Worm (Caenorhabditis elegans) whole organism, midembryonic: Measurements from ENCODE around the gene Y60A3A.8.
"Not testable (repeated sequence)": the region's sequence is repeated elsewhere in the genome, so short reads cannot be mapped to it uniquely, and the experiment has no call there.

Source experiments
- T22C8.4 ChIP-seq: fragments of 200-800 bp; sonication (Bioruptor generic); IDR thresholded peaks from 2 replicates; pipeline ENCODE4 v1.3.6; 2022; ENCODE audit warnings: missing genetic modification characterization, missing compliant biosample characterization
- cog-1 ChIP-seq: sonication (generic microtip); optimal IDR thresholded peaks from 2 replicates; lab custom pipeline; 2016; ENCODE audit warnings: missing genetic modification characterization, missing compliant biosample characterization
- flt-1 ChIP-seq: fragments of 200-800 bp; sonication (Bioruptor generic); IDR thresholded peaks from 2 replicates; pipeline ENCODE4 v1.3.6; 2022; ENCODE audit warnings: missing genetic modification characterization, missing compliant biosample characterization
- klf-2 ChIP-seq: fragments of 200-800 bp; sonication (Bioruptor generic); conservative IDR thresholded peaks from 2 replicates; pipeline ENCODE4 v1.3.6; 2022; ENCODE audit warnings: missing genetic modification reagents, missing genetic modification characterization, missing compliant biosample characterization
- med-1 ChIP-seq: sonication (generic microtip); optimal IDR thresholded peaks from 2 replicates; lab custom pipeline; 2017; ENCODE audit warnings: missing genetic modification characterization, mild to moderate bottlenecking, missing compliant biosample characterization, antibody characterized with exemption, missing genetic modification reagents; ENCODE audit not compliant: insufficient read depth
- ref-1 ChIP-seq: fragments of 200-800 bp; sonication (Bioruptor generic); conservative IDR thresholded peaks from 2 replicates; pipeline ENCODE4 v1.3.6; 2022; ENCODE audit warnings: missing genetic modification reagents, missing genetic modification characterization, missing compliant biosample characterization
- tab-1 ChIP-seq: fragments of 200-800 bp; sonication (Bioruptor generic); IDR thresholded peaks from 2 replicates; pipeline ENCODE4 v1.3.6; 2022; ENCODE audit warnings: missing genetic modification characterization, missing compliant biosample characterization
- ztf-23 ChIP-seq: fragments of 200-800 bp; sonication (Bioruptor generic); IDR thresholded peaks from 2 replicates; pipeline ENCODE4 v1.3.6; 2022; ENCODE audit warnings: missing genetic modification reagents, missing genetic modification characterization, missing compliant biosample characterization
- ztf-29 ChIP-seq: fragments of 200-800 bp; sonication (Bioruptor generic); IDR thresholded peaks from 2 replicates; pipeline ENCODE4 v1.3.6; 2022; ENCODE audit warnings: missing genetic modification reagents, missing genetic modification characterization, missing compliant biosample characterization

The Y60A3A.8 gene

DNA sequence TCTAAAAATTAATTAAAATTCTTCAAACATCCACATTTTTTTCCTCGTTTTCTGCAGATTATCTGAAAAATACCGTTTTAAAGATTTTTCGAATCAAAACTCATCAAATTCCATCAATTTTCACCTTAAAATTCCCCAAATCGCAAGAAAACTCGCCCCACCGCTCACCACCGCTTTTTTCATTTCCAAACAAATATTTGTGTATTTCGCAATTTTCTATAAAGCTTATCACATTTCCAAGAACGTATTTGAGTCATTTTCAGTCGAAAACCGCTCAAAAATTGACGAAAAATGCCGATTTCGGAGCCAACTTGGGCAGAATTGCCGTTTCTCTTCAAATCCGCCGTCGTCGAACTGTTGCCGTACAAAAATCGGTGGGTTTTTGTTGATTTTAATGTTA, at the start of gene Y60A3A.8:
TSS of gene Y60A3A.8 (plus strand) at position 258 of the 400 bp plus-strand sequence.
- TF ChIP-seq ztf-23; cog-1 (tag; lab: Kevin White, UChicago); ztf-29: not testable (repeated sequence)

DNA sequence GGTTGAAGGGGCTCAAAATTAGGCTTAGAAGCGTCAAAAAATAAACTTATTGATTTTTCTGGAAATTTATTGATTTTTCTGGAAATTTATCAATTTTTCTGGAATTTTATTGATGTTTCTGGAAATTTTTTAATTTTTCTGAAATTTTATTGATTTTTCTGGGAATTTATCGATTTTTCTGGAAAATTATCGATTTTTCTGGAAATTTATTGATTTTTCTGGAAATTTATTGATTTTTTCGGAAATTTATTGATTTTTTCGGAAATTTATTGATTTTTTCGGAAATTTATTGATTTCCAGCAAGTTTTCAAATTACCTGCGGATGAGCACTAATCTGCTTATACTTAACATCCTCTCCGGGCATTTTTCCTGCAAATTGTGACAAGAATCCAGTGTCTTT, 48.0 kb upstream of the Y60A3A.8 start:
- TF ChIP-seq T22C8.4 (GFP tag; lab: Robert Waterston, UW) (peak; percentile 92), ztf-23 (no peak), ref-1 (no peak)

DNA sequence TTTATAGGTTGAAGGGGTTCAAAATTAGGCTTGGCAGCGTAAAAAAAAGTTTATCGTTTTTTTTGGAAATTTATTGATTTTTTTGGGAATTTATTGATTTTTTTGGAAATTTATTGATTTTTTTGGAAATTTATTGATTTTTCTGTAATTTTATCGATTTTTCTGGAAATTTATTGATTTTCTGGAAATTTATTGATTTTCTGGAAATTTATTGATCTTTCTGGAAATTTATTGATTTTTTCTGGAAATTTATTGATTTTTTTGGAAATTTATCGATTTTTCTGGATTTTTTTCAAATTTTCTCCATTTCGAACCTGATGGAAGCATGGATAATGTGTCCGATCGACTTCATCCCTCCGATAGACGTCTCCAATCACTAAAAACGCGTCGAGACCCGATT, 45.0 kb upstream of the Y60A3A.8 start:
- TF ChIP-seq T22C8.4 (GFP tag; lab: Robert Waterston, UW) (peak; percentile 98), ztf-23 (no peak)

DNA sequence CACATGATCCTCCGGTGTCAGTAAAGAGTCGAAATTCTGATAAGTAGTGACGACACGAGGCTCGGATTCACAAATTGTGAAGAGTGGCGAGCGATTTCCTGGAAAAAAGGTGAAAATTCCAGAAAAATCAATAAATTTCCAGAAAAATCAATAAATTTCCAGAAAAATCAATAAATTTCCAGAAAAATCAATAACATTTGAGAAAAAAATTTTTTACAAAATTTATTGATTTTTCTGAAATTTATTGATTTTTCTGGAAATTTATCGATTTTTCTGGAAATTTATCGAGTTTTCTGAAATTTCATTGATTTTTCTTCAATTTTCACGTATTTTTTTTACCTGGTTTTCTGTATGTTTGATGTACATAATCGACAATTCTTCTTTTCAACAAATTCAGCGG, 43.8 kb upstream of the Y60A3A.8 start:
- no peak for TF ChIP-seq ztf-29
- TF ChIP-seq klf-2 = no peak
- peak; percentile 90 for TF ChIP-seq T22C8.4 (GFP tag; lab: Robert Waterston, UW)

DNA sequence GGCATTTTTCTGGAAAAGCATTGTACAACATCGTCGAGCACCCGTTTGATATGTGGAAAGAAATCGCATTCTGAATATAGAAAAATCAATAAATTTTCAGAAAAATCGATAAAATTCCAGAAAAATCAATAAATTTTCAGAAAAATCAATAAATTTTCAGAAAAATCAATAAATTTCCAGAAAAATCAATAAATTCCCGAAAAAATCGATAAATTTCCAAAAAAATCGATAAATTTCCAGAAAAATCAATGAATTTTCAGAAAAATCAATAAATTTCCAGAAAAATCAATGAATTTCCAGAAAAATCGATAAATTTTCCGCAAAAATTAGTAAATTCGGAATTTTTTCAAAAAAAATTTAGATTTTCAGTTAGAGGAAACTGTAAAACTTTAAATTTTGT, 42.4 kb upstream of the Y60A3A.8 start, which contains the start of gene fars-2:
TSS of gene fars-2 (minus strand) at position 70 of the 400 bp plus-strand sequence.
- TF ChIP-seq T22C8.4 (GFP tag; lab: Robert Waterston, UW) (peak; percentile 92), ztf-29 (no peak)

DNA sequence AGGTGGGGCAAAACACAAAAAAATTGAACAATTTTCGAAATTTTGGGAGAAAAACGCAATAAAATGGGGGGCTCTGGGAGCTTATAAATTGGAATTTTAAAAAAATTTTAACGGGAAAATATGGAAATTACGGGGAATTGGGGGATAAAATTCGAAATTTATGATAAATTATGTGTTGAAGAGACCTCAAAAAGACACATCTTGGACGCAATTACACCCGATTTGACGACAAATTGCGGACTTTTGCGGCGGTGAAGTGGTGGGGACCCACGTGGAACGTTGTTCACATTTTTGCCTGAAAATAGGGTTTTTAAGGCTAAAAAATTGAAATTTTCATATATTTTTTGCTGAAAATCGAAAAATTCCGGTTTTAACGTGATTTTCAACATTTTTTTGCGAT, 40.9 kb upstream of the Y60A3A.8 start:
- no peak for TF ChIP-seq ref-1
- TF ChIP-seq T22C8.4 (GFP tag; lab: Robert Waterston, UW) = no peak
- no peak for TF ChIP-seq klf-2
- no peak for TF ChIP-seq ztf-23
- TF ChIP-seq tab-1 = no peak
- TF ChIP-seq med-1 (GFP tag; lab: Kevin White, UChicago) = no peak

DNA sequence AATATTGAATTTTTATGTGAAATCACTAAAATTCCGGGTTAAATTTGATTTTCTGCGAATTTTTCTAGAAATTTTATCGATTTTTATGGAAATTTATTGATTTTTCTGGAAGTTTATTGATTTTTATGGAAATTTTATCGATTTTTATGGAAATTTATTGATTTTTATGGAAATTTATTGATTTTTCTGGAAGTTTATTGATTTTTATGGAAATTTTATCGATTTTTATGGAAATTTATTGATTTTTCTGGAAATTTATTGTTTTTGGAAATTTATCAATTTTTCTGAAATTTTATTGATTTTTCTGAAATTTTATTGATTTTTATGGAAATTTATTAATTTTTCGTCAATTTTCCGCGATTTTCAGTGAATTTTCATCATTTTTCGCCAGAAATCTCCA, 40.3 kb upstream of the Y60A3A.8 start:
- peak; percentile 90 for TF ChIP-seq T22C8.4 (GFP tag; lab: Robert Waterston, UW)

DNA sequence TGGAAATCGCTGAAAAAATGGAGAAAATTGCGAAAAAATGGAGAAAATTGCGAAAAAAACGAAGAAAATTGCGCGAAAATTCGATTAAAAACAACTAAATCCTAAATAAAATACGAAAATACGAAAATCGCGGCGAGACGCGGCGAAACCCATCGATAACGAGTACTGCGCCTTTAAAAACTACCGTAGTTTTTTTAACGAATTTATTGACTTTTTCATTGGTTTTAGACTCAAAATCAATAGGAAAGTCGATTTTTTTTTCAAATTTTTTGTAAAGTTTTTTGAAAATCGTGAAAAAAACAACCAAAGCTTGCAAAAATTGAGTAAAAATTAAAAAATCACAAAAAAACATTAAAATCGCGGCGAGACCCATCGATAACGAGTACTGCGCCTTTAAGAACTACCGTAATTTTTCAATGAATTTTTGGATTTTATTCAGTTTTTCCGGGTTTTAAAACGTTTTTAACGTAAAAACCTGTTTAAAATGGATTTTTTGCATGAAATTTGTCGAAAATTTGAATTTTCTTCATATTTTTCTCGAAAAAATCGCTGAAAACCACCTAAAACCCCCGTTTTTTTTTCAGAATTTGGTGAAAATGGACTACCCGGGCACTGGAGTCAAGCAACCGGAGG, 33.7 kb upstream of the Y60A3A.8 start, which contains the start of the genes chk-2 and Y60A3A.19:
TSS of gene chk-2 (minus strand) at position 51 of the 633 bp plus-strand sequence.
TSS of gene Y60A3A.19 (plus strand) at position 583 of the 633 bp plus-strand sequence.
- TF ChIP-seq ref-1 (no peak), tab-1 (no peak), klf-2 (no peak), med-1 (GFP tag; lab: Kevin White, UChicago) (no peak), ztf-29 (no peak), T22C8.4 (GFP tag; lab: Robert Waterston, UW) (no peak), flt-1 (GFP tag; lab: Robert Waterston, UW) (no peak), cog-1 (tag; lab: Kevin White, UChicago) (no peak), ztf-23 (no peak)

DNA sequence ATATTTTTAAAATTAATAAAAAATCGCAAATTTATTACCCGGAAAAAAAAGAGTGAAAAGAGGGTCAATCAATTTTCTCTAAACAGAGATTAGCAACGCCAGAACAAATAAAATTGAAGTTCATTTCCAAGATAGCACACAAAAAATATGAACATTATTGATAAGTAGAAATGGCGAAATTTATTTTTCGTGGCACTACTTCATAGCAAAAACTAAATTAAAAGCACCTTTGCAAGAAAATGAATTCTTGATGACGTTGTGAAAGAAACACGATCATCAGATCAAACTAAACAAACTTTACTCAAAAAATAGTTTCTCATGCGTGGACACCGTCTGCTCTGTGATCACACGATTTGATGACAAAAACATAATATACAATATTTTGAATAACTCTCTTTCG, 27.2 kb upstream of the Y60A3A.8 start, which contains the start of gene Y60A3A.16:
TSS of gene Y60A3A.16 (minus strand) at position 101 of the 400 bp plus-strand sequence.
- TF ChIP-seq cog-1 (tag; lab: Kevin White, UChicago) (no peak), flt-1 (GFP tag; lab: Robert Waterston, UW) (no peak), ztf-29 (no peak), ref-1 (no peak), tab-1 (no peak), med-1 (GFP tag; lab: Kevin White, UChicago) (no peak)

DNA sequence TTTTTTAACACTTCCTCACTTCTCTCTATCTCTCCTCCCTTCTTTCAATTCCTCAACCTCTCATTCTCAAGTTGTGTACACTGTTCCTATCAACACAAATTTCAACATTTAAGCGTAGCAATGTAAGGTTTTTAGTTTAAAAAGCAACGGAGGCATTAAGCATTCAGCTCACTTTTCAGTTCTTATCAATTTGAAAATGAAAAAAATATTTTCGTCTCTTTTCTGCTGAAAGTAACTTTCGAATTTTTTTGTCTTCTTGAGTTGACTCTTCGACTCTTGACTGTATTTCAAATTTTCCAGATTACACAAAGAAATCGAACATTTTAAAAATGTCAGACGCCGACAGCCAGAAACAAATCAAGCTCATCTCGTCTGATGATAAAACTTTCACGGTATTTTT, 25.9 kb upstream of the Y60A3A.8 start, which contains the start of gene skr-4:
TSS of gene skr-4 (plus strand) at position 301 of the 400 bp plus-strand sequence.
- TF ChIP-seq ztf-29 = no peak
- no peak for TF ChIP-seq med-1 (GFP tag; lab: Kevin White, UChicago)
- TF ChIP-seq klf-2 = no peak
- no peak for TF ChIP-seq T22C8.4 (GFP tag; lab: Robert Waterston, UW)

DNA sequence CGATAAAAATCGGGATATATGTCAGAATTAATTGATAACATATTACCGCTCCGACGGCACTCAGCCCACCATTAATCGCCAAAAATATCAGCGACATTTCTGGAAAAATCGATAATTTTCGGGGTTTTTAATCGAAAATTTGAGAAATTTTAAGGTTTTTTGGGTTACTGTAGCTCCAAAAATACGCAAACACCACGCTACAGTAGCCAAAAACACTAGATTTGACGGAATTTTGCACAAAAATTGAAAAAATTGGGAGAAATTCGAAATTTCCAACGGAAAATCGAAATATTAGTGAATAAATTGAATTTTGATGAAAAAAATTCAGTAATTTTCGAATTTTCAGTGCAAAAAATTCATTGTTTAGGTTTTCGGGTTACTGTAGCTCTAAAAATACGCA, 15.6 kb upstream of the Y60A3A.8 start, which contains the start of gene algn-7:
TSS of gene algn-7 (minus strand) at position 101 of the 400 bp plus-strand sequence.
- TF ChIP-seq ztf-23 = no peak
- TF ChIP-seq med-1 (GFP tag; lab: Kevin White, UChicago) = no peak
- TF ChIP-seq ztf-29 = no peak
- TF ChIP-seq ref-1 = no peak
- no peak for TF ChIP-seq klf-2
- TF ChIP-seq T22C8.4 (GFP tag; lab: Robert Waterston, UW) = no peak
- TF ChIP-seq cog-1 (tag; lab: Kevin White, UChicago) = no peak
- no peak for TF ChIP-seq flt-1 (GFP tag; lab: Robert Waterston, UW)
- no peak for TF ChIP-seq tab-1

DNA sequence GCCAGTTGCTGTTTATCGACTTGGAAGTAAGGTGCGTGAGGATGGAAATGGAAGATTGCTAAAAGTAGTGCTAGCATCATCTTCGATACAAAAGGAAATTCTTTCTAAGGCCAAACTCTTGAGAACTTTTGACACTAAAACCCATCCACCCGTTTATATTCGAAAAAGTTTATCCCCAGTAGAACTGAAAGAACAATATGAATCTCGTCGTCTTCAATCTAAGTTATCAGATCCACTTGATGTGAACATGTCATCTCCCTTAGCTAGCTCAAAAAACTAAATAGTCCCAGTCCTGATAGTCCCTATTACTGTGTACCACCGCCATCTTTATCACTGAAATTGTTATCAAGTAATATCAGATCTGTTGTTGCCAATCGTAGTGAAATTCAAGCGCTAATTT, 12.8 kb upstream of the Y60A3A.8 start:
- no peak for TF ChIP-seq flt-1 (GFP tag; lab: Robert Waterston, UW)
- TF ChIP-seq ztf-29 = no peak
- no peak for TF ChIP-seq klf-2
- TF ChIP-seq ztf-23 = no peak
- no peak for TF ChIP-seq tab-1
- no peak for TF ChIP-seq med-1 (GFP tag; lab: Kevin White, UChicago)
- no peak for TF ChIP-seq T22C8.4 (GFP tag; lab: Robert Waterston, UW)
